Worm (Caenorhabditis elegans) whole organism, L2 larva: ENCODE data around the gene hil-6.

Source experiments
- F13H6.1 ChIP-seq: sonication (generic microtip); optimal IDR thresholded peaks from 2 replicates; lab custom pipeline; 2016; ENCODE audit warnings: missing genetic modification characterization, missing compliant biosample characterization
- R02D3.7 ChIP-seq: fragments of 150-350 bp; optimal IDR thresholded peaks from 2 replicates; lab custom pipeline; 2014; ENCODE audit warnings: missing biosample characterization, missing genetic modification characterization
- Y55F3AM.14 ChIP-seq: fragments of 200-800 bp; sonication (Bioruptor generic); optimal IDR thresholded peaks from 2 replicates; lab custom pipeline; 2018; ENCODE audit warnings: mild to moderate bottlenecking, missing genetic modification characterization, missing compliant biosample characterization
- ZK546.5 ChIP-seq: sonication (generic microtip); optimal IDR thresholded peaks from 2 replicates; lab custom pipeline; 2017; ENCODE audit warnings: missing biosample characterization, missing genetic modification characterization
- alr-1 ChIP-seq: fragments of 150-350 bp; optimal IDR thresholded peaks from 2 replicates; lab custom pipeline; 2014; ENCODE audit warnings: missing biosample characterization, missing genetic modification characterization
- aly-2 ChIP-seq: fragments of 150-350 bp; optimal IDR thresholded peaks from 2 replicates; lab custom pipeline; 2014; ENCODE audit warnings: missing biosample characterization, missing genetic modification characterization
- ceh-16 ChIP-seq: fragments of 150-350 bp; optimal IDR thresholded peaks from 2 replicates; lab custom pipeline; 2014; ENCODE audit warnings: missing biosample characterization, missing genetic modification characterization
- ceh-82 ChIP-seq: fragments of 150-350 bp; optimal IDR thresholded peaks from 2 replicates; lab custom pipeline; 2014; ENCODE audit warnings: missing biosample characterization, missing genetic modification characterization
- crh-2 ChIP-seq: sonication (generic microtip); optimal IDR thresholded peaks from 2 replicates; lab custom pipeline; 2017; ENCODE audit warnings: missing biosample characterization, missing genetic modification characterization
- dmd-4 ChIP-seq: sonication (generic microtip); optimal IDR thresholded peaks from 2 replicates; lab custom pipeline; 2017; ENCODE audit warnings: missing biosample characterization, missing genetic modification characterization
- egl-27 ChIP-seq: sonication (generic microtip); optimal IDR thresholded peaks from 3 replicates; lab custom pipeline; 2017; ENCODE audit warnings: missing biosample characterization, missing genetic modification reagents, missing genetic modification characterization
- elt-1 ChIP-seq: fragments of 150-350 bp; optimal IDR thresholded peaks from 2 replicates; lab custom pipeline; 2014; ENCODE audit warnings: missing biosample characterization, missing genetic modification characterization
- elt-3 ChIP-seq: sonication (generic microtip); optimal IDR thresholded peaks from 2 replicates; lab custom pipeline; 2017; ENCODE audit warnings: missing biosample characterization, missing genetic modification characterization
- mab-5 ChIP-seq: fragments of 150-350 bp; optimal IDR thresholded peaks from 2 replicates; lab custom pipeline; 2014; ENCODE audit warnings: missing biosample characterization, missing genetic modification characterization
- mbf-1 ChIP-seq: sonication (generic microtip); optimal IDR thresholded peaks from 2 replicates; lab custom pipeline; 2017; ENCODE audit warnings: missing biosample characterization, missing genetic modification characterization
- mdl-1 ChIP-seq, 2 experiments: fragments of 150-350 bp in 1 of 2; sonication (generic microtip) in 1 of 2; optimal IDR thresholded peaks; 2 replicates each; lab custom pipeline; 2017; ENCODE audit warnings: missing biosample characterization in 2 of 2, missing genetic modification characterization in 2 of 2
- nhr-10 ChIP-seq: sonication (generic microtip); optimal IDR thresholded peaks from 2 replicates; lab custom pipeline; 2017; ENCODE audit warnings: missing biosample characterization, missing genetic modification characterization
- nhr-11 ChIP-seq: fragments of 150-350 bp; optimal IDR thresholded peaks from 2 replicates; lab custom pipeline; 2014; ENCODE audit warnings: missing biosample characterization, missing genetic modification characterization
- nhr-129 ChIP-seq: fragments of 150-350 bp; optimal IDR thresholded peaks from 2 replicates; lab custom pipeline; 2014; ENCODE audit warnings: missing biosample characterization, missing genetic modification characterization
- nhr-237 ChIP-seq: fragments of 150-350 bp; optimal IDR thresholded peaks from 2 replicates; lab custom pipeline; 2014; ENCODE audit warnings: missing biosample characterization, missing genetic modification characterization
- nhr-25 ChIP-seq: fragments of 150-350 bp; sonication (generic microtip); optimal IDR thresholded peaks from 3 replicates; lab custom pipeline; 2014; ENCODE audit warnings: missing biosample characterization, missing genetic modification characterization
- nhr-6 ChIP-seq: fragments of 150-350 bp; optimal IDR thresholded peaks from 2 replicates; lab custom pipeline; 2014; ENCODE audit warnings: missing biosample characterization, missing genetic modification characterization
- peb-1 ChIP-seq: fragments of 150-350 bp; optimal IDR thresholded peaks from 2 replicates; lab custom pipeline; 2014; ENCODE audit warnings: missing biosample characterization, missing genetic modification characterization
- skn-1 ChIP-seq: sonication (generic microtip); optimal IDR thresholded peaks from 2 replicates; lab custom pipeline; 2017; ENCODE audit warnings: missing biosample characterization, missing genetic modification characterization
- sma-9 ChIP-seq, 2 experiments: fragments of 150-350 bp in 1 of 2; sonication (generic microtip) in 1 of 2; optimal IDR thresholded peaks; 2 replicates each; lab custom pipeline; 2014 to 2016; ENCODE audit warnings: missing genetic modification characterization in 2 of 2, mild to moderate bottlenecking in 1 of 2, missing biosample characterization in 1 of 2, missing compliant biosample characterization in 1 of 2, missing genetic modification reagents in 1 of 2, moderate library complexity in 1 of 2
- snpc-4 ChIP-seq: fragments of 150-350 bp; optimal IDR thresholded peaks from 2 replicates; lab custom pipeline; 2014; ENCODE audit warnings: missing biosample characterization, missing genetic modification characterization
- unc-39 ChIP-seq: fragments of 150-350 bp; optimal IDR thresholded peaks from 2 replicates; lab custom pipeline; 2014; ENCODE audit warnings: missing biosample characterization, missing genetic modification characterization
- unc-55 ChIP-seq: fragments of 150-350 bp; sonication (generic microtip); optimal IDR thresholded peaks from 3 replicates; lab custom pipeline; 2014; ENCODE audit warnings: missing biosample characterization, missing genetic modification reagents, missing genetic modification characterization
- unc-62 ChIP-seq: fragments of 150-350 bp; optimal IDR thresholded peaks from 2 replicates; lab custom pipeline; 2014; ENCODE audit warnings: missing biosample characterization, missing genetic modification reagents, missing genetic modification characterization
- zag-1 ChIP-seq: fragments of 150-350 bp; optimal IDR thresholded peaks from 2 replicates; lab custom pipeline; 2014; ENCODE audit warnings: missing biosample characterization, missing genetic modification characterization
- ztf-1 ChIP-seq: fragments of 200-800 bp; sonication (Bioruptor generic); conservative IDR thresholded peaks from 2 replicates; pipeline ENCODE4 v1.3.6; 2022; ENCODE audit warnings: missing genetic modification characterization, missing compliant biosample characterization
- ztf-4 ChIP-seq: fragments of 150-350 bp; optimal IDR thresholded peaks from 2 replicates; lab custom pipeline; 2014; ENCODE audit warnings: missing biosample characterization, missing genetic modification characterization

The hil-6 gene

DNA sequence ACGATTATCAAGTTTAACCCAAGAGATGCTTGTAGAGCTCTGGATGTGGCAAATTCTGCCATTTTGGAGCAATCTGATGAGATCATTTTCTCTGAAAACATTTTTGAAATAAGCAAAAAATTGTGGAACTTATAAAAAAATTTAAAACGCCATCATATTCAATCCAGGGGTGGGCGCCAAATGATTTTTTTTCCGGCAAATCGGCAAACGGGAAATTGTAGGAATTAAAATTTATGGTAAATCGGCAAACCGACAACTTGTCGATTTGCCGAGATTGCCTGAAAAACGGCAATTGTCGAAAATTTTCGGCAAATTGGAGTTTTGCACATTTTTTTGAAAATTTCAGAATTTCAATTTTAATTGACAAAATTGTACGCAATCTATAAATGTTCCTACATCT lies 4.2 kb upstream of the hil-6 start, which contains the start of gene srab-23:
srab-23 (minus strand) TSS at position 101 of the 400 bp plus-strand sequence.
- TF ChIP-seq mab-5 (tag; lab: Kevin White, UChicago) (no peak), mbf-1 (tag; lab: Kevin White, UChicago) (no peak), aly-2 (tag; lab: Kevin White, UChicago) (no peak)

DNA sequence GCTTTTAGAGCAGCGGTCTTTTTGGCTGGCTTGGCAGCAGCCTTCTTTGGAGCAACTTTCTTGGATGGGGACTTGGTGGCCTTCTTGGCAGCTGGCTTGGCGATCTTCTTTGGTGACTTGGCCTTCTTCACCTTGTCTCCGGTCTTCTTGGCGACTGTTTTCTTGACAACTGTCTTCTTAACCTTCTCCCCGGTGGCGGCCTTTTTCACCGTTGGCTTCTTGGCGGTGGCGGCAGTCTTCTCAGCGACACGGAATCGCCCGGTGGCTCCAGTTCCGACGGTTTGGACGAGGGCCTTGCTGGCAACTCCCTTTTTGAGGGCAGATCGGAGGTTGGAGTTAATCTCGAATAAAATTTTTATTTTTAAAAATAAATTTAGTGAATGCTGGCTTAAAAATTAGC lies 693 bp downstream of the hil-6 start:
- TF ChIP-seq F13H6.1 (no peak), mbf-1 (tag; lab: Kevin White, UChicago) (no peak)

DNA sequence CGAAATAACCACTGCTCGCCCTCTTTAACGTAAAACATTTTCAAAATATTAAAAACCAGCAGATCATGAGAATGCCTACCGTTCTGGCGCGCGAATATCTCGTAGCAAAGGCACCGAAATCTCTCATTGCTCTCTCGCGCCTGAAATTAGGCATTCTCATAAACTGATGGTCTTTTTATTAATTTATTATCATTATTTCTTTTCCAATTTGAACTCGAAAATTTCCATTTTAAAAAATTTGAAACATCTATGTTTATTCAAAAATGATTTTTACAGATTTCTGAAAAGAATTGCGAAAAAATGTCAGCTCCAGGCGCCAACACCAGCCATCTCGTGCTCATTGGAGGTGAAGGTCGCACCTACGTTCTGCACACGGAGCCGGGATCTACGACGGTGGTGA lies 1.5 kb downstream of the hil-6 start, which contains the start of gene F59A7.12:
F59A7.12 (plus strand) TSS at position 301 of the 400 bp plus-strand sequence.
- TF ChIP-seq nhr-25 (tag; lab: Kevin White, UChicago) (no peak), mdl-1 (tag; optimal IDR thresholded peaks at IDR 0.05; lab: Kevin White, UChicago) (no peak), ceh-82 (no peak), sma-9 (GFP tag; optimal IDR thresholded peaks at IDR 0.05; lab: Kevin White, UChicago) (no peak), sma-9 (tag; optimal IDR thresholded peaks at IDR 0.05; lab: Kevin White, UChicago) (no peak), ztf-4 (no peak), ZK546.5 (no peak), mbf-1 (tag; lab: Kevin White, UChicago) (no peak), peb-1 (tag; lab: Kevin White, UChicago) (no peak), skn-1 (no peak), Y55F3AM.14 (GFP tag; lab: Kevin White, UChicago) (no peak), nhr-6 (tag; lab: Kevin White, UChicago) (no peak), egl-27 (no peak), nhr-10 (tag; lab: Kevin White, UChicago) (no peak), unc-62 (GFP tag; lab: Kevin White, UChicago) (no peak), ztf-1 (GFP tag; lab: Robert Waterston, UW) (no peak), F13H6.1 (no peak), crh-2 (tag; lab: Kevin White, UChicago) (no peak), elt-1 (tag; lab: Kevin White, UChicago) (no peak), nhr-237 (no peak)

DNA sequence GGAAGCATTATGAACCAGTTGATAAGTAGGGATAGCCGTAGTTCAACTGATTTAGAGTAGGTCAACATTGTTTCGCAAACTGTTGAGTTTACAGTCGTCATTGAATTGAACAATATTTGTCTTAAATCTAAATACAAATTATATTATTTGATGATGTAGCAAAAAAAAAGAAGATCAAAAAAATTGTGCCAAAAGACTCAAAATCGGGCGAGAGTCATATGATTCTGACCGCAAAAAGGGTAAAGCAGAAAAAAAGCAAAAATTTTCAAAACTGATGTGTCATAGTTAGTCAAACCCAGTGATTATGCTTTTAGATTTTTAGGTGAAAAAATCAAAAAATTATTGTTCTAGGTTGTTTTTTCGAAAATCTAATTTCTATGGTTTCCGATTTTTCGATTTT lies 3.6 kb downstream of the hil-6 start, which contains the start of gene srab-13:
srab-13 (minus strand) TSS at position 101 of the 400 bp plus-strand sequence.
- TF ChIP-seq ztf-4 (no peak), zag-1 (no peak), dmd-4 (tag; lab: Kevin White, UChicago) (no peak), skn-1 (no peak), nhr-237 (no peak), F13H6.1 (no peak), nhr-129 (tag; lab: Kevin White, UChicago) (no peak), ztf-1 (GFP tag; lab: Robert Waterston, UW) (no peak), peb-1 (tag; lab: Kevin White, UChicago) (no peak), ceh-82 (no peak), Y55F3AM.14 (GFP tag; lab: Kevin White, UChicago) (no peak), crh-2 (tag; lab: Kevin White, UChicago) (no peak), elt-3 (tag; lab: Kevin White, UChicago) (no peak), unc-55 (GFP tag; lab: Kevin White, UChicago) (no peak), elt-1 (tag; lab: Kevin White, UChicago) (no peak)

DNA sequence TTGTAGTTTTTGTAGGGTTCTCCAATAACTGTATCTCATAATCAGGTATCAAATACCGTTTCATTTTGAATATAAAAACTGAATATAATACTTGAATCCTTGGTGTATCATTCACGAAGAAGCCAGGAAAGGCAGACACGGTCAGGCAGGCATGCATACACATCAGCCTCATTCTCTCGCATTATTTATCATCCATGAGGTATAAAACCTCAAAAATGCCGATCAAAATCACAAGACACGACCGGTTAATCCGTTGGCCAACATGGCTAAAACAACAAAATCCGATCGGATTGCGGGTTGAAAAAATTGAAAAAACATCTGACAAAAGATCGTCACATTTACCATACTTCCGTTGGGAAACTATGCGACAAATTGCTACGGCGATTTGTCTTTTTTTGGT lies 9.0 kb downstream of the hil-6 start, which contains the start of gene F59A7.5:
F59A7.5 (plus strand) TSS at position 301 of the 400 bp plus-strand sequence.
- no peak for TF ChIP-seq nhr-237

DNA sequence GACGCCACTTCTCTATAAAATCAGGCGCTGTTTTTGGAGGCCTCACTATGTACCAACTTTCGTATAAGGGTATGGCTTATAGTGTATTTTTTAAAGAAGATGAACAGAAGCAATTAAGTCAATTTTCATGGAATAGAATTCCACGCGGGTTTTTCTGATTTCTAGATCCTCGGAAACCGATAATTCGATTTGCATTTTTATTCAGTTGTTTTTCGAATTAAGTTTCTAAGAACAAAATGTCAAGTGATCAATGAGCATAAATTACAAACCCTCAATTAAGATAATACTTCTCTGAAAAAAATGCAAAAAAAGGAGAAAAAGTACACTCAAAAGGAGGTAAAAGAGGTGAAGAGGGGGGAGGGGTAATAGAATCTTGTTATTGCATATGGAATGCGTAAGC lies 10.1 kb downstream of the hil-6 start:
- TF ChIP-seq ceh-82 (no peak), ztf-4 (no peak), unc-39 (tag; lab: Kevin White, UChicago) (no peak), ceh-16 (tag; lab: Kevin White, UChicago) (no peak), nhr-11 (tag; lab: Kevin White, UChicago) (no peak), snpc-4 (tag; lab: Kevin White, UChicago) (no peak), nhr-25 (tag; lab: Kevin White, UChicago) (no peak), aly-2 (tag; lab: Kevin White, UChicago) (no peak), R02D3.7 (tag; lab: Kevin White, UChicago) (no peak), alr-1 (no peak)
